Fruit fly (Drosophila melanogaster) whole organism, embryonic: ENCODE measurements around the gene CG13894.

Experiments used
- CG10274 ChIP-seq: fragments of 200-800 bp; sonication (Bioruptor generic); optimal IDR thresholded peaks from 3 replicates; lab custom pipeline; 2017; ENCODE audit warnings: missing biosample characterization, mild to moderate bottlenecking, missing genetic modification characterization
- CG10979 ChIP-seq: fragments of 200-800 bp; sonication (Bioruptor generic); optimal IDR thresholded peaks from 2 replicates; lab custom pipeline; 2018; ENCODE audit warnings: missing biosample characterization, mild to moderate bottlenecking, missing genetic modification characterization, moderate library complexity
- CG11560 ChIP-seq: fragments of 200-800 bp; sonication (Bioruptor generic); IDR thresholded peaks from 3 replicates; pipeline ENCODE4 v1.3.6; 2022; ENCODE audit warnings: missing biosample characterization, missing genetic modification characterization
- CG11695 ChIP-seq: fragments of 200-800 bp; sonication (Bioruptor generic); IDR thresholded peaks from 3 replicates; pipeline ENCODE4 v1.3.6; 2022; ENCODE audit warnings: missing biosample characterization, missing genetic modification characterization
- CG13296 ChIP-seq: fragments of 200-800 bp; sonication (Bioruptor generic); optimal IDR thresholded peaks from 3 replicates; lab custom pipeline; 2018; ENCODE audit warnings: missing biosample characterization, mild to moderate bottlenecking, missing genetic modification characterization
- CG13624 ChIP-seq: fragments of 200-800 bp; sonication (Bioruptor generic); optimal IDR thresholded peaks from 2 replicates; lab custom pipeline; 2016; ENCODE audit warnings: missing biosample characterization, missing genetic modification characterization
- CG13894 ChIP-seq: fragments of 200-800 bp; sonication (Bioruptor generic); optimal IDR thresholded peaks from 3 replicates; lab custom pipeline; 2018; ENCODE audit warnings: missing biosample characterization, mild to moderate bottlenecking, missing genetic modification characterization, moderate library complexity
- CG17361 ChIP-seq: fragments of 200-800 bp; sonication (Bioruptor generic); IDR thresholded peaks from 3 replicates; pipeline ENCODE4 v1.3.6; 2022; ENCODE audit warnings: missing biosample characterization, missing genetic modification characterization
- CG17829 ChIP-seq: fragments of 200-800 bp; optimal IDR thresholded peaks from 2 replicates; lab custom pipeline; 2019; ENCODE audit warnings: missing biosample characterization, mild to moderate bottlenecking, missing genetic modification characterization, moderate library complexity
- CG18262 ChIP-seq: fragments of 200-800 bp; optimal IDR thresholded peaks from 3 replicates; lab custom pipeline; 2019; ENCODE audit warnings: missing biosample characterization, mild to moderate bottlenecking, missing genetic modification characterization, moderate library complexity
- CG31365 ChIP-seq: fragments of 200-800 bp; sonication (Bioruptor generic); optimal IDR thresholded peaks from 2 replicates; lab custom pipeline; 2018; ENCODE audit warnings: missing biosample characterization, mild to moderate bottlenecking, missing genetic modification characterization
- CG33557 ChIP-seq: fragments of 200-800 bp; sonication (Bioruptor generic); optimal IDR thresholded peaks from 2 replicates; lab custom pipeline; 2019; ENCODE audit warnings: missing biosample characterization, mild to moderate bottlenecking, missing genetic modification characterization, moderate library complexity
- CG3847 ChIP-seq: fragments of 200-800 bp; sonication (Bioruptor generic); IDR thresholded peaks from 2 replicates; pipeline ENCODE4 v1.3.6; 2022; ENCODE audit warnings: missing biosample characterization, missing genetic modification characterization
- CG42726 ChIP-seq: fragments of 200-800 bp; sonication (Bioruptor generic); IDR thresholded peaks from 2 replicates; pipeline ENCODE4 v1.3.6; 2022; ENCODE audit warnings: missing biosample characterization, missing genetic modification characterization; ENCODE audit not compliant: partially characterized antibody
- CG6765 ChIP-seq: fragments of 200-800 bp; sonication (Bioruptor generic); optimal IDR thresholded peaks from 3 replicates; lab custom pipeline; 2017; ENCODE audit warnings: missing biosample characterization, mild to moderate bottlenecking, missing genetic modification characterization
- CG8924 ChIP-seq: fragments of 200-800 bp; optimal IDR thresholded peaks from 3 replicates; lab custom pipeline; 2019; ENCODE audit warnings: missing biosample characterization, mild to moderate bottlenecking, missing genetic modification characterization, moderate library complexity
- CG9437 ChIP-seq: fragments of 200-800 bp; sonication (Bioruptor generic); optimal IDR thresholded peaks from 2 replicates; lab custom pipeline; 2018; ENCODE audit warnings: missing biosample characterization, mild to moderate bottlenecking, missing genetic modification characterization
- CG9727 ChIP-seq: fragments of 200-800 bp; sonication (Bioruptor generic); optimal IDR thresholded peaks from 3 replicates; lab custom pipeline; 2017; ENCODE audit warnings: missing biosample characterization, mild to moderate bottlenecking, missing genetic modification characterization
- CoRest ChIP-seq: fragments of 200-800 bp; sonication (Bioruptor generic); optimal IDR thresholded peaks from 3 replicates; lab custom pipeline; 2018; ENCODE audit warnings: missing biosample characterization, mild to moderate bottlenecking, missing genetic modification characterization, moderate library complexity
- Dfd ChIP-seq, 2 experiments: fragments of >200 bp; optimal IDR thresholded peaks; 2 replicates each; lab custom pipeline; 2017; ENCODE audit warnings: missing biosample characterization in 2 of 2, missing genetic modification characterization in 2 of 2
- Eip74EF ChIP-seq, 2 experiments: fragments of 200-800 bp in 1 of 2; fragments of >200 bp in 1 of 2; sonication (Bioruptor generic) in 1 of 2; optimal IDR thresholded peaks; 2 replicates each; lab custom pipeline; 2017 to 2019; ENCODE audit warnings: missing biosample characterization in 2 of 2, missing genetic modification characterization in 2 of 2, mild to moderate bottlenecking in 1 of 2, moderate library complexity in 1 of 2
- Hey ChIP-seq: fragments of 200-800 bp; sonication (Bioruptor generic); optimal IDR thresholded peaks from 3 replicates; lab custom pipeline; 2018; ENCODE audit warnings: missing biosample characterization, mild to moderate bottlenecking, missing genetic modification characterization
- Max ChIP-seq: fragments of 200-800 bp; sonication (Bioruptor generic); optimal IDR thresholded peaks from 2 replicates; lab custom pipeline; 2016; ENCODE audit warnings: missing biosample characterization, mild to moderate bottlenecking, missing genetic modification characterization
- Mrtf ChIP-seq: fragments of 200-800 bp; sonication (Bioruptor generic); IDR thresholded peaks from 3 replicates; pipeline ENCODE4 v1.3.6; 2022; ENCODE audit warnings: missing biosample characterization, missing genetic modification characterization
- Nf-YC ChIP-seq: fragments of 200-800 bp; optimal IDR thresholded peaks from 3 replicates; lab custom pipeline; 2019; ENCODE audit warnings: missing biosample characterization, mild to moderate bottlenecking, missing genetic modification characterization, moderate library complexity
- Pdp1 ChIP-seq, 2 experiments: fragments of 200-800 bp; sonication (Bioruptor generic); optimal IDR thresholded peaks; 3 replicates each; lab custom pipeline; 2016; ENCODE audit warnings: missing biosample characterization in 2 of 2, missing genetic modification characterization in 2 of 2, mild to moderate bottlenecking in 1 of 2, moderate library complexity in 1 of 2
- Side ChIP-seq: fragments of 200-800 bp; sonication (Bioruptor generic); optimal IDR thresholded peaks from 2 replicates; lab custom pipeline; 2016; ENCODE audit warnings: missing biosample characterization, missing genetic modification characterization
- Xbp1 ChIP-seq: fragments of 200-800 bp; sonication (Bioruptor generic); optimal IDR thresholded peaks from 3 replicates; lab custom pipeline; 2016; ENCODE audit warnings: missing biosample characterization, mild to moderate bottlenecking, missing genetic modification characterization
- ab ChIP-seq: fragments of 200-800 bp; sonication (Bioruptor generic); optimal IDR thresholded peaks from 2 replicates; lab custom pipeline; 2016; ENCODE audit warnings: missing biosample characterization, missing genetic modification characterization
- ato ChIP-seq: fragments of 200-800 bp; sonication (Bioruptor generic); IDR thresholded peaks from 2 replicates; pipeline ENCODE4 v1.3.6; 2022; ENCODE audit warnings: missing biosample characterization, missing genetic modification characterization; ENCODE audit not compliant: partially characterized antibody
- bbx ChIP-seq: fragments of 200-800 bp; sonication (Bioruptor generic); IDR thresholded peaks from 2 replicates; pipeline ENCODE4 v1.3.6; 2022; ENCODE audit warnings: missing biosample characterization, missing genetic modification characterization; ENCODE audit not compliant: partially characterized antibody
- bowl ChIP-seq: fragments of 200-800 bp; sonication (Bioruptor generic); IDR thresholded peaks from 2 replicates; pipeline ENCODE4 v1.3.6; 2022; ENCODE audit warnings: missing biosample characterization, missing genetic modification characterization
- btn ChIP-seq: fragments of 200-800 bp; sonication (Bioruptor generic); optimal IDR thresholded peaks from 2 replicates; lab custom pipeline; 2016; ENCODE audit warnings: missing biosample characterization, missing genetic modification characterization
- en ChIP-seq: fragments of 200-800 bp; sonication (Bioruptor generic); optimal IDR thresholded peaks from 2 replicates; lab custom pipeline; 2016; ENCODE audit warnings: missing biosample characterization, missing genetic modification characterization
- exex ChIP-seq: fragments of 200-800 bp; sonication (Bioruptor generic); optimal IDR thresholded peaks from 4 replicates; lab custom pipeline; 2018; ENCODE audit warnings: missing biosample characterization, mild to moderate bottlenecking, missing genetic modification characterization, moderate library complexity
- eyg ChIP-seq: fragments of 200-800 bp; sonication (Bioruptor generic); optimal IDR thresholded peaks from 3 replicates; lab custom pipeline; 2016; ENCODE audit warnings: missing biosample characterization, missing genetic modification characterization
- ham ChIP-seq: fragments of 200-800 bp; sonication (Bioruptor generic); IDR thresholded peaks from 2 replicates; pipeline ENCODE4 v1.3.6; 2022; ENCODE audit warnings: missing biosample characterization, missing genetic modification characterization
- inv ChIP-seq: fragments of 200-800 bp; sonication (Bioruptor generic); IDR thresholded peaks from 2 replicates; pipeline ENCODE4 v1.3.6; 2022; ENCODE audit warnings: missing biosample characterization, missing genetic modification characterization; ENCODE audit not compliant: partially characterized antibody
- kni ChIP-seq: fragments of 200-800 bp; sonication (Bioruptor generic); optimal IDR thresholded peaks from 3 replicates; lab custom pipeline; 2017; ENCODE audit warnings: mild to moderate bottlenecking, missing biosample characterization, missing genetic modification reagents, missing genetic modification characterization
- luna ChIP-seq: fragments of 200-800 bp; sonication (Bioruptor generic); optimal IDR thresholded peaks from 2 replicates; lab custom pipeline; 2016; ENCODE audit warnings: missing biosample characterization, missing genetic modification characterization
- nerfin-2 ChIP-seq: fragments of 200-800 bp; sonication (Bioruptor generic); IDR thresholded peaks from 2 replicates; pipeline ENCODE4 v1.3.6; 2022; ENCODE audit warnings: missing biosample characterization, missing genetic modification characterization; ENCODE audit not compliant: partially characterized antibody
- pnt ChIP-seq: fragments of 200-800 bp; sonication (Bioruptor generic); optimal IDR thresholded peaks from 3 replicates; lab custom pipeline; 2016; ENCODE audit warnings: missing biosample characterization, missing genetic modification characterization
- psq ChIP-seq: fragments of 200-800 bp; sonication (Bioruptor generic); optimal IDR thresholded peaks from 2 replicates; lab custom pipeline; 2017; ENCODE audit warnings: missing biosample characterization, missing genetic modification characterization
- salm ChIP-seq: fragments of 200-800 bp; sonication (Bioruptor generic); optimal IDR thresholded peaks from 2 replicates; lab custom pipeline; 2018; ENCODE audit warnings: missing biosample characterization, mild to moderate bottlenecking, missing genetic modification characterization
- seq ChIP-seq: fragments of 200-800 bp; sonication (Bioruptor generic); IDR thresholded peaks from 2 replicates; pipeline ENCODE4 v1.3.6; 2022; ENCODE audit warnings: missing biosample characterization, missing genetic modification characterization
- slbo ChIP-seq: fragments of 200-800 bp; sonication (Bioruptor generic); IDR thresholded peaks from 2 replicates; pipeline ENCODE4 v1.3.6; 2022; ENCODE audit warnings: missing biosample characterization, missing genetic modification characterization
- sna ChIP-seq: fragments of 200-800 bp; sonication (Bioruptor generic); IDR thresholded peaks from 2 replicates; pipeline ENCODE4 v1.3.6; 2022; ENCODE audit warnings: missing biosample characterization, missing genetic modification characterization; ENCODE audit not compliant: partially characterized antibody
- unc-4 ChIP-seq: fragments of 200-800 bp; sonication (Bioruptor generic); IDR thresholded peaks from 2 replicates; pipeline ENCODE4 v1.3.6; 2022; ENCODE audit warnings: missing biosample characterization, missing genetic modification characterization; ENCODE audit not compliant: partially characterized antibody
- zfh2 ChIP-seq: fragments of 200-800 bp; sonication (Bioruptor generic); optimal IDR thresholded peaks from 2 replicates; lab custom pipeline; 2016; ENCODE audit warnings: missing biosample characterization, missing genetic modification characterization

Gene CG13894

DNA sequence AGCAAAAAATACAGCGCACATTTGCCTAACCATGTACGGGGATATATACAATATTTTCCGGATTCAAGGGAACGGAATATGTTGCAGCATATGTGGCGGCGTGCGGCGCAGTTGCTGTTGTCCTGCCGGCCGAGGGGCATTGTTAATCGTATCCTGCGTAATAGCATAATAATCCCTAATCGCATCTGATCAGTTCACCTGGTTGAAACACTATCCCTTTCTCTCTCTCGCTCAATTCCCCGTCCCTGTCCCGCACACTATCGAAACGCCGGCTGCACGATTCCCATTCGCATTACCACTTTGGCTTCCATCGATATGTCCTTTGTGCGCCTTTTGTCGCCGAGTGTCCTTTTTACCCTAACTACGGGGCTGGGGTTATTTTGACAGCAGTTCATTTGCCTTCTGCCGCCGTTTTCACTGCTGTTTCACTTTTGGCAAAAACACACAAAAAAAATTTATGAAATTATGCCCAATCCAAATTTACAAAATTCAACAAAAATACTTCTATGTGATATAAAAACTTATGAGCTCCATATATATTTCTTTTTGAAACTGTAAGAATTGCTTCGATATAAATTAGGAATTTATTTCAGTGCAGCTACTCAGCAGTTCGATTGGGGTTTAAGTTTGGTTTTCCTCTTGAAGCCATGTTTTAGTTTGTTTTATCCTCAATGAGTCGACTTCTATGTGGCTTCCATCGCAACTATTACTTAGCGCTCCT lies 46.4 kb upstream of the CG13894 start (continued):
- TF ChIP-seq nerfin-2 (GFP tag; lab: Robert Waterston, UW) (no peak), CoRest (tag; lab: Kevin White, UChicago) (no peak), bbx (no peak), seq (GFP tag; lab: Robert Waterston, UW) (no peak), sna (GFP tag; lab: Robert Waterston, UW) (no peak), Mrtf (GFP tag; lab: Robert Waterston, UW) (no peak), ab (GFP tag; lab: Kevin White, UChicago) (no peak), CG9727 (GFP tag; lab: Kevin White, UChicago) (peak; percentile 91), eyg (GFP tag; lab: Kevin White, UChicago) (no peak), btn (GFP tag; lab: Kevin White, UChicago) (no peak), CG10274 (GFP tag; lab: Kevin White, UChicago) (no peak), unc-4 (GFP tag; lab: Robert Waterston, UW) (no peak), CG18262 (tag; lab: Kevin White, UChicago) (peak; percentile 74), slbo (GFP tag; lab: Robert Waterston, UW) (no peak), CG9437 (GFP tag; lab: Kevin White, UChicago) (no peak), ham (no peak), CG11560 (tag; lab: Robert Waterston, UW) (no peak), CG31365 (no peak), CG11695 (0 out of 3 replicates have a peak, but pooled peaks have one; percentile 13), ato (GFP tag; lab: Robert Waterston, UW) (no peak), psq (GFP tag; lab: Kevin White, UChicago) (no peak), Nf-YC (no peak), Eip74EF (GFP tag; optimal IDR thresholded peaks at IDR 0.05; lab: Kevin White, UChicago) (no peak), Max (GFP tag; lab: Kevin White, UChicago) (peak; percentile 5), CG8924 (tag; lab: Kevin White, UChicago) (peak; percentile 50), salm (tag; lab: Kevin White, UChicago) (no peak), CG13894 (no peak), CG33557 (GFP tag; lab: Kevin White, UChicago) (no peak), Hey (no peak), kni (peak; percentile 52), CG13296 (GFP tag; lab: Kevin White, UChicago) (no peak), CG10979 (tag; lab: Kevin White, UChicago) (peak; percentile 79), Side (GFP tag; lab: Kevin White, UChicago) (peak; percentile 1), CG17361 (peak; percentile 69), CG42726 (GFP tag; lab: Robert Waterston, UW) (no peak), CG13624 (GFP tag; lab: Kevin White, UChicago) (peak; percentile 43), bowl (GFP tag; lab: Robert Waterston, UW) (no peak), Pdp1 (GFP tag; optimal IDR thresholded peaks at IDR 0.05; lab: Kevin White, UChicago) (peak; percentile 10 to 67), Xbp1 (GFP tag; lab: Kevin White, UChicago) (peak; percentile 39), exex (tag; lab: Kevin White, UChicago) (no peak), CG17829 (tag; lab: Kevin White, UChicago) (peak; percentile 65), CG3847 (GFP tag; lab: Robert Waterston, UW) (no peak), Dfd (GFP tag; optimal IDR thresholded peaks at IDR 0.05; lab: Kevin White, UChicago) (no peak), pnt (peak; percentile 27), CG6765 (no peak), inv (GFP tag; lab: Robert Waterston, UW) (no peak), zfh2 (GFP tag; lab: Kevin White, UChicago) (no peak), en (GFP tag; lab: Kevin White, UChicago) (no peak), luna (no peak)
